Worm (Caenorhabditis elegans): Measurements from ENCODE around the gene H38K22.7.

DNA sequence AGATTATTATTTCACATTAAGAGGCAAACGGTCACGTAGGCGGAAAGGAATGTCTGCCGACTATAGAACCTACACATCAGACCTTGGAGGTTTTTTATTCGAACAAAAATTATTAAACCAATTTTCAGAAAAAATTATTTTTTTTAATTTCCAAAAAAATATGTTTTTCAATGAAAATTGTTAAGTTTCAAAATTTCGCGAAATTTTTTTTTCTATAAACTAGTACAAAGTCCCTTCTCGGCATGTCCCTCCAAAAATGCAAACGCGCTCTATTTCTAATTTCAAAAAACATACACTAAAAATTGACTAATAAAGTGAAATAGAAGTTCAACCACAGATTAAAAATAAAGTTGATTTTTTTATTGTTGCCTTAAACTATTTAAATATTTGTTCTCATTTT lies 43.5 kb downstream of the H38K22.7 start, which contains the start of gene ckb-1:
- TF ChIP-seq mep-1 (tag; optimal IDR thresholded peaks at IDR 0.05) (no peak), nhr-85 (tag) (no peak), jun-1 (tag; optimal IDR thresholded peaks at IDR 0.05) (no peak), nhr-77 (tag; optimal IDR thresholded peaks at IDR 0.05) (no peak), skn-1 (tag; optimal IDR thresholded peaks at IDR 0.05) (no peak), nhr-28 (tag; optimal IDR thresholded peaks at IDR 0.05) (no peak), lin-13 (GFP tag; optimal IDR thresholded peaks at IDR 0.05) (no peak), ztf-4 (tag; optimal IDR thresholded peaks at IDR 0.05) (no peak), elt-3 (tag; optimal IDR thresholded peaks at IDR 0.05) (no peak), ztf-11 (tag; optimal IDR thresholded peaks at IDR 0.05) (no peak), unc-30 (tag; optimal IDR thresholded peaks at IDR 0.05) (no peak), ceh-82 (tag; optimal IDR thresholded peaks at IDR 0.05) (no peak), fkh-8 (tag; optimal IDR thresholded peaks at IDR 0.05) (no peak)
